Worm (Caenorhabditis elegans): ENCODE measurements around the gene acly-2.
A peak's percentile ranks its signal among the peaks of the same experiment; 100 is the strongest.

acly-2 gene

DNA sequence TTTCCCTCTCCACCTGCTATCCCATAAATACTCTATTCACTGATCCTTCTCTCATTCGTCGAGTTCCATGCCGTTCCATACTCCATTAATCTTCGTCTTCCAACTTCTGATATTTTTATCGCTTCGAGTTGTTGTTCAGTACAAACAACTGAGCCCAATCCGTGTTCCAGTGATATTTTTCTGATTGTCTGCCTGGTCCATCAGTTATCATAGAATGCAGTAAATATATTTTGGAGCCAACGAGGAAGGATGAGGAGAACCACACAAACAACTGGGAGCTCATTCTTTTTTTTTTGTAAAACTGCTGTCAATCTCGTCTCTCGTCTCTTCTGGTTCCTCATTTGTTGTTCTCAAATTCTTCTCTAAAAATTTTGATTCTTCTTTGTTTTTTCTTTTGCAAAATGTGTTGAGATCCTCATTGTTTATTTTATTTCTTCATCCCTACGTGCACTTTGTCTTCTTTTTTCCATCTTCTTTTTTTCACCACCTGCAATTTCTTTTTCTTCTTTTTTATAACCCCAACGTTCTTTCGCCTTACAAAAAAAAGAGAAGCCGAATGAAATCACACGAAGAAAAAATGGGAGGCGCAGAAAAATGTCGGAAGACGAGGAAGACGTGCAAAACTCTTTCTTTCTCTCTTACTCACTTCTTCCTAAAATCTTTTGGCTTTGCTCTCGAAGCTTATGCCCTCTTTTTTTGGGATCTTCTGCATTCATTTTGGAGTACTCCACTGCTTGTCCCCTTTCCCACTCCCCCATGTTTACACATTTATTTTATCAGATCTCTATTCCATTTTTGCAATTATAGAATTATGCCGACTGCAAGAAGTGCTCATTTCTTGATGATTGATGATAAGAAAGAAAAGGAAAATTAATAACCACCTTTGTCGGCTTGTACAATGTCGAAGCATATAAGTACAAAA lies 32.3 kb upstream of the acly-2 start:
- TF ChIP-seq ceh-8 (GFP tag; optimal IDR thresholded peaks at IDR 0.05) (no peak), F16B12.6 (tag; optimal IDR thresholded peaks at IDR 0.05) (no peak), ztf-11 (tag; optimal IDR thresholded peaks at IDR 0.05) (no peak), lin-13 (GFP tag; optimal IDR thresholded peaks at IDR 0.05) (no peak), Y116A8C.19 (tag; optimal IDR thresholded peaks at IDR 0.05; ENCODE audit: borderline replicate concordance) (no peak), sox-4 (tag; optimal IDR thresholded peaks at IDR 0.05) (no peak), nhr-84 (tag; optimal IDR thresholded peaks at IDR 0.05) (no peak), unc-86 (tag; optimal IDR thresholded peaks at IDR 0.05) (no peak), blmp-1 (tag; optimal IDR thresholded peaks at IDR 0.05) (no peak), rnt-1 (tag; optimal IDR thresholded peaks at IDR 0.05) (peak; percentile 8), pax-3 (tag; optimal IDR thresholded peaks at IDR 0.05) (peak; percentile 9), efl-1 (optimal IDR thresholded peaks at IDR 0.05) (no peak), efl-1 (GFP tag; optimal IDR thresholded peaks at IDR 0.05 in 1 of 2) (peak in 1 of 2 experiments; percentile 52), nhr-71 (tag; optimal IDR thresholded peaks at IDR 0.05) (peak; percentile 12), lsy-2 (tag; optimal IDR thresholded peaks at IDR 0.05) (peak in 1 of 2 experiments; percentile 33), lin-14 (GFP tag; optimal IDR thresholded peaks at IDR 0.05) (peak; percentile 69), ceh-82 (tag; optimal IDR thresholded peaks at IDR 0.05) (peak in 1 of 3 experiments; percentile 32), skn-1 (tag; optimal IDR thresholded peaks at IDR 0.05) (no peak)

DNA sequence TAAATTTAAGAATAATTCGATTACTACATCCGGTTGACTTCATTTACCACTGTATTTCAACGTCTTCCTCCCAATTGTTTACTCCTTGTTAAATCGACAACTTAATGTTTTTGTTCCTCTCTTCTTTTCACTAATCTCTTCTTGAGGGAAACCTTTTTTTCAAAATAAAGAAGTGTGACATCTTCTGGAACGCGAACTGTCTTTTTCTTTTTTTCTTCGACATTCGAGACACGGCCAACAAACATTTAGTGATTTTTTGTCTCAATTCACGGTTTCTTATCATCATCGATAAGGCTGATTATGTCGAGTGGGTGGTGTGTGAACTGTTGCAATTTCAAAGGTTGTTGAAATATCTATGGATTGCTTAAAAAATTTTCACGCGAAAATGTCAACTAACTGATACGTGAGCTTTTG lies 31.1 kb upstream of the acly-2 start:
- peak in 1 of 2 experiments; percentile 29 for TF ChIP-seq mdl-1 (tag; optimal IDR thresholded peaks at IDR 0.05)
- no peak for TF ChIP-seq nhr-84 (tag; optimal IDR thresholded peaks at IDR 0.05)
- TF ChIP-seq unc-62 (GFP tag; optimal IDR thresholded peaks at IDR 0.05) = no peak
- TF ChIP-seq skn-1 (tag; optimal IDR thresholded peaks at IDR 0.05) = no peak
- TF ChIP-seq sup-37 (GFP tag; optimal IDR thresholded peaks at IDR 0.05) = no peak
- TF ChIP-seq ceh-8 (GFP tag; optimal IDR thresholded peaks at IDR 0.05) = no peak
- no peak for TF ChIP-seq unc-130 (tag; optimal IDR thresholded peaks at IDR 0.05)
- no peak for TF ChIP-seq swsn-7 (tag; optimal IDR thresholded peaks at IDR 0.05)
- TF ChIP-seq egl-27 (tag; optimal IDR thresholded peaks at IDR 0.05) = no peak
- TF ChIP-seq ztf-4 (tag; optimal IDR thresholded peaks at IDR 0.05) = no peak
- no peak for TF ChIP-seq irx-1 (tag; optimal IDR thresholded peaks at IDR 0.05)
- TF ChIP-seq xbp-1 (tag; optimal IDR thresholded peaks at IDR 0.05) = no peak
- TF ChIP-seq ceh-88 (GFP tag; IDR thresholded peaks at IDR 0.05) = no peak
- no peak for TF ChIP-seq nhr-237 (tag; optimal IDR thresholded peaks at IDR 0.05)
- no peak for TF ChIP-seq F16B12.6 (tag; optimal IDR thresholded peaks at IDR 0.05)
- no peak for TF ChIP-seq mep-1 (tag; optimal IDR thresholded peaks at IDR 0.05)
- peak; percentile 41 for TF ChIP-seq blmp-1 (tag; optimal IDR thresholded peaks at IDR 0.05)
- no peak for TF ChIP-seq lin-15B (tag; optimal IDR thresholded peaks at IDR 0.05)
- no peak for TF ChIP-seq nhr-47 (tag; optimal IDR thresholded peaks at IDR 0.05)
- no peak for TF ChIP-seq hlh-4 (tag; optimal IDR thresholded peaks at IDR 0.05)
- TF ChIP-seq snu-23 (GFP tag; optimal IDR thresholded peaks at IDR 0.05) = peak; percentile 42
- TF ChIP-seq zip-4 (GFP tag; optimal IDR thresholded peaks at IDR 0.05) = no peak
- TF ChIP-seq efl-1 (optimal IDR thresholded peaks at IDR 0.05) = no peak
- TF ChIP-seq efl-1 (GFP tag; optimal IDR thresholded peaks at IDR 0.05 in 1 of 2) = no peak
- peak; percentile 24 for TF ChIP-seq nhr-90 (tag; optimal IDR thresholded peaks at IDR 0.05; ENCODE audit: poor library complexity)
- no peak for TF ChIP-seq snpc-4 (tag; optimal IDR thresholded peaks at IDR 0.05)
- no peak for TF ChIP-seq pqm-1 (tag; optimal IDR thresholded peaks at IDR 0.05)
- TF ChIP-seq pax-3 (tag; optimal IDR thresholded peaks at IDR 0.05) = no peak
- TF ChIP-seq mab-9 (GFP tag; IDR thresholded peaks at IDR 0.05) = no peak
- no peak for TF ChIP-seq efl-3 (GFP tag; optimal IDR thresholded peaks at IDR 0.05)
- TF ChIP-seq sptf-1 (tag; optimal IDR thresholded peaks at IDR 0.05) = no peak
- peak; percentile 60 for TF ChIP-seq elt-2 (tag; optimal IDR thresholded peaks at IDR 0.05)
- no peak for TF ChIP-seq lin-13 (GFP tag; optimal IDR thresholded peaks at IDR 0.05)
- no peak for TF ChIP-seq rnt-1 (tag; optimal IDR thresholded peaks at IDR 0.05)
- TF ChIP-seq ets-5 (GFP tag; IDR thresholded peaks at IDR 0.05) = no peak
- no peak for TF ChIP-seq ztf-11 (tag; optimal IDR thresholded peaks at IDR 0.05)
- TF ChIP-seq lin-35 (GFP tag; optimal IDR thresholded peaks at IDR 0.05) = peak in 1 of 2 experiments; percentile 69
- TF ChIP-seq C16A3.4 (tag; optimal IDR thresholded peaks at IDR 0.05) = no peak
- TF ChIP-seq hpl-2 (GFP tag; optimal IDR thresholded peaks at IDR 0.05) = no peak
- TF ChIP-seq ama-1 (optimal IDR thresholded peaks at IDR 0.05) = no peak
- no peak for TF ChIP-seq alr-1 (tag; optimal IDR thresholded peaks at IDR 0.05; ENCODE audit: borderline replicate concordance)
